Worm (Caenorhabditis elegans): ENCODE data around the gene gpa-12.

Gene gpa-12

ce11 chrX:9248083-9248805 is 4.9 kb downstream of the gpa-12 start:
- TF ChIP-seq aly-1 (tag; optimal IDR thresholded peaks at IDR 0.05) = no peak
- TF ChIP-seq ceh-36 (tag; optimal IDR thresholded peaks at IDR 0.05) = no peak
- TF ChIP-seq ama-1 (optimal IDR thresholded peaks at IDR 0.05) = no peak
- TF ChIP-seq tra-4 (tag; optimal IDR thresholded peaks at IDR 0.05) = no peak
- TF ChIP-seq F13C5.2 (tag; optimal IDR thresholded peaks at IDR 0.05) = no peak
- no peak for TF ChIP-seq B0310.2 (tag; optimal IDR thresholded peaks at IDR 0.05)
- TF ChIP-seq tbx-11 (GFP tag; IDR thresholded peaks at IDR 0.05) = no peak
- TF ChIP-seq hnd-1 (tag; optimal IDR thresholded peaks at IDR 0.05) = no peak
- no peak for TF ChIP-seq hmbx-1 (tag; optimal IDR thresholded peaks at IDR 0.05)

ce11 chrX:9251488-9251887 is 8.1 kb downstream of the gpa-12 start, which contains the start of gene pes-8:
TSS of gene pes-8 (plus strand) at chrX:9251788.
- no peak for TF ChIP-seq hmbx-1 (tag; optimal IDR thresholded peaks at IDR 0.05)

- TF ChIP-seq ceh-36 (tag; optimal IDR thresholded peaks at IDR 0.05) (no peak), hnd-1 (tag; optimal IDR thresholded peaks at IDR 0.05) (no peak), hmbx-1 (tag; optimal IDR thresholded peaks at IDR 0.05) (no peak), scrt-1 (GFP tag; IDR thresholded peaks at IDR 0.05) (no peak), flt-1 (GFP tag; IDR thresholded peaks at IDR 0.05) (no peak), tbx-11 (GFP tag; IDR thresholded peaks at IDR 0.05) (no peak), ceh-13 (GFP tag; optimal IDR thresholded peaks at IDR 0.05) (no peak), tbx-37 (GFP tag; conservative IDR thresholded peaks at IDR 0.05) (no peak), F13C5.2 (tag; optimal IDR thresholded peaks at IDR 0.05) (no peak), pes-1 (GFP tag; IDR thresholded peaks at IDR 0.05) (no peak)
Observed at ce11 chrX:9255993-9256392, 12.6 kb downstream of the gpa-12 start.

- TF ChIP-seq ama-1 (optimal IDR thresholded peaks at IDR 0.05) (no peak), sea-1 (GFP tag; conservative IDR thresholded peaks at IDR 0.05) (no peak), ceh-36 (tag; optimal IDR thresholded peaks at IDR 0.05) (no peak), tbx-11 (GFP tag; IDR thresholded peaks at IDR 0.05) (no peak), F13C5.2 (tag; optimal IDR thresholded peaks at IDR 0.05) (no peak), tbx-37 (GFP tag; conservative IDR thresholded peaks at IDR 0.05) (no peak), aly-1 (tag; optimal IDR thresholded peaks at IDR 0.05) (no peak), flt-1 (GFP tag; IDR thresholded peaks at IDR 0.05) (no peak), hmg-4 (GFP tag; optimal IDR thresholded peaks at IDR 0.05) (no peak), pes-1 (GFP tag; IDR thresholded peaks at IDR 0.05) (no peak), scrt-1 (GFP tag; IDR thresholded peaks at IDR 0.05) (no peak), hmbx-1 (tag; optimal IDR thresholded peaks at IDR 0.05) (no peak), ets-7 (tag; optimal IDR thresholded peaks at IDR 0.05) (no peak), B0310.2 (tag; optimal IDR thresholded peaks at IDR 0.05) (no peak), ceh-13 (GFP tag; optimal IDR thresholded peaks at IDR 0.05) (no peak), tra-4 (tag; optimal IDR thresholded peaks at IDR 0.05) (no peak), hnd-1 (tag; optimal IDR thresholded peaks at IDR 0.05) (no peak)
Observed at ce11 chrX:9259552-9259951, 16.2 kb downstream of the gpa-12 start, which contains the start of gene F18G5.1. TSS of gene F18G5.1 (plus strand) at chrX:9259852.

- no peak for TF ChIP-seq ama-1 (optimal IDR thresholded peaks at IDR 0.05)
- TF ChIP-seq F13C5.2 (tag; optimal IDR thresholded peaks at IDR 0.05) = no peak
- no peak for TF ChIP-seq tra-4 (tag; optimal IDR thresholded peaks at IDR 0.05)
- TF ChIP-seq B0310.2 (tag; optimal IDR thresholded peaks at IDR 0.05) = no peak
- no peak for TF ChIP-seq flt-1 (GFP tag; IDR thresholded peaks at IDR 0.05)
Observed at ce11 chrX:9261626-9262189, 18.4 kb downstream of the gpa-12 start.

- TF ChIP-seq B0310.2 (tag; optimal IDR thresholded peaks at IDR 0.05) = no peak
- no peak for TF ChIP-seq ama-1 (optimal IDR thresholded peaks at IDR 0.05)
- TF ChIP-seq scrt-1 (GFP tag; IDR thresholded peaks at IDR 0.05) = no peak
- TF ChIP-seq hmg-4 (GFP tag; optimal IDR thresholded peaks at IDR 0.05) = no peak
- TF ChIP-seq ets-7 (tag; optimal IDR thresholded peaks at IDR 0.05) = no peak
- no peak for TF ChIP-seq aly-1 (tag; optimal IDR thresholded peaks at IDR 0.05)
- TF ChIP-seq sea-1 (GFP tag; conservative IDR thresholded peaks at IDR 0.05) = no peak
- TF ChIP-seq hmbx-1 (tag; optimal IDR thresholded peaks at IDR 0.05) = no peak
- TF ChIP-seq hnd-1 (tag; optimal IDR thresholded peaks at IDR 0.05) = no peak
- no peak for TF ChIP-seq tbx-11 (GFP tag; IDR thresholded peaks at IDR 0.05)
- no peak for TF ChIP-seq F13C5.2 (tag; optimal IDR thresholded peaks at IDR 0.05)
- TF ChIP-seq flt-1 (GFP tag; IDR thresholded peaks at IDR 0.05) = no peak
- TF ChIP-seq ceh-13 (GFP tag; optimal IDR thresholded peaks at IDR 0.05) = no peak
- TF ChIP-seq tra-4 (tag; optimal IDR thresholded peaks at IDR 0.05) = no peak
- TF ChIP-seq tbx-37 (GFP tag; conservative IDR thresholded peaks at IDR 0.05) = no peak
- TF ChIP-seq ceh-36 (tag; optimal IDR thresholded peaks at IDR 0.05) = no peak
- no peak for TF ChIP-seq pes-1 (GFP tag; IDR thresholded peaks at IDR 0.05)
Observed at ce11 chrX:9264231-9264630, 20.9 kb downstream of the gpa-12 start, which contains the start of gene F18G5.6. TSS of gene F18G5.6 (minus strand) at chrX:9264331.

ce11 chrX:9264636-9265035 is 21.3 kb downstream of the gpa-12 start:
- TF ChIP-seq ceh-13 (GFP tag; optimal IDR thresholded peaks at IDR 0.05) = no peak
- TF ChIP-seq hnd-1 (tag; optimal IDR thresholded peaks at IDR 0.05) = no peak
- no peak for TF ChIP-seq hmg-4 (GFP tag; optimal IDR thresholded peaks at IDR 0.05)
- no peak for TF ChIP-seq sea-1 (GFP tag; conservative IDR thresholded peaks at IDR 0.05)
- no peak for TF ChIP-seq ama-1 (optimal IDR thresholded peaks at IDR 0.05)
- TF ChIP-seq scrt-1 (GFP tag; IDR thresholded peaks at IDR 0.05) = no peak
- TF ChIP-seq pes-1 (GFP tag; IDR thresholded peaks at IDR 0.05) = no peak
- TF ChIP-seq F13C5.2 (tag; optimal IDR thresholded peaks at IDR 0.05) = no peak
- TF ChIP-seq tbx-37 (GFP tag; conservative IDR thresholded peaks at IDR 0.05) = no peak
- TF ChIP-seq flt-1 (GFP tag; IDR thresholded peaks at IDR 0.05) = no peak
- TF ChIP-seq ets-7 (tag; optimal IDR thresholded peaks at IDR 0.05) = no peak
- TF ChIP-seq hmbx-1 (tag; optimal IDR thresholded peaks at IDR 0.05) = no peak
